Fruit fly (Drosophila melanogaster): ENCODE results near the gene arg.

DNA sequence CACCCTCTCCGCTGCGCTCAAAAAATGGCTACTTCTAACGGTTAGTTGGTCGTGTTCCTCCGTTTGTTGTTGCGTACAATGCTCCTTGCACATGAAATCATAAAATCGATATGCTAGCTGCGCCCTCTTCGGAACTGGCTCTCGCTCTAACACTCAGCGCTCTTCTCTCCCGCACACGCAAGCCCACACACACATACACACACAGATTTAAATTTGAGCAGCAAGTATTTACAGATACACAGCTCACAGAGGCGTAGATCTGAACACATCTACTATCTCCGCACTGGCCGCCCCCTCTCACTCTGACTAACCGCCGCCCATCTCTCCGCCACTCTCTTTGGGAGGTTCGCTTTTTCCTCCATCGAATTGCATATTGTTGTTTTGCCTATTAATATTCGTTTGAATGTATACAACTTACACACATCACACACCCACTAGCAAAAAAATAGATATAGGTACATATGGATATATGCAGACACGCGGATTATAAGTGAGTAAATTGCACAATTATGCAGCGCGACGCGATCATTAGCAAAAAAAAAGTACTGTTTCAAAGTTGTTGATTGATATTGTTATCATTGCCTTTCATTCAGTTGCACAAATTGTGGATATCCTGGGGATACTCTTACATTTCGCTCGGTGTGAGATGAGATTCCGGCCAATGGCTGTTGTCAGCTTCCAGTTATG is 13.3 kb downstream of the arg start:
- peak; percentile 95 for TF ChIP-seq Hr96 (GFP tag; optimal IDR thresholded peaks at IDR 0.05)
- TF ChIP-seq CG11617 (GFP tag; optimal IDR thresholded peaks at IDR 0.05): peak; percentile 74
- TF ChIP-seq CG12768 (GFP tag; optimal IDR thresholded peaks at IDR 0.05): peak; percentile 81
- TF ChIP-seq Mnt (GFP tag; optimal IDR thresholded peaks at IDR 0.05): peak; percentile 90
- TF ChIP-seq kay (GFP tag; ENCODE audit: borderline replicate concordance): peak; percentile 88
- peak; percentile 90 for TF ChIP-seq CG5204 (GFP tag; optimal IDR thresholded peaks at IDR 0.05)
- TF ChIP-seq Clk (GFP tag; optimal IDR thresholded peaks at IDR 0.05): peak; percentile 48
- TF ChIP-seq cnc (optimal IDR thresholded peaks at IDR 0.05): no peak
- TF ChIP-seq CG1620 (GFP tag; optimal IDR thresholded peaks at IDR 0.05): peak; percentile 93
- TF ChIP-seq CG14711 (tag; optimal IDR thresholded peaks at IDR 0.05): peak; percentile 84
- peak; percentile 83 for TF ChIP-seq CG33017 (tag; optimal IDR thresholded peaks at IDR 0.05)
- TF ChIP-seq toe (GFP tag; optimal IDR thresholded peaks at IDR 0.05): peak; percentile 83
- peak; percentile 69 for TF ChIP-seq tj (GFP tag; optimal IDR thresholded peaks at IDR 0.05)
- TF ChIP-seq CG7101 (tag; optimal IDR thresholded peaks at IDR 0.05): peak; percentile 92

Measured in whole organism, adult.